Worm (Caenorhabditis elegans): ENCODE results near the gene hex-5.

The hex-5 gene

DNA sequence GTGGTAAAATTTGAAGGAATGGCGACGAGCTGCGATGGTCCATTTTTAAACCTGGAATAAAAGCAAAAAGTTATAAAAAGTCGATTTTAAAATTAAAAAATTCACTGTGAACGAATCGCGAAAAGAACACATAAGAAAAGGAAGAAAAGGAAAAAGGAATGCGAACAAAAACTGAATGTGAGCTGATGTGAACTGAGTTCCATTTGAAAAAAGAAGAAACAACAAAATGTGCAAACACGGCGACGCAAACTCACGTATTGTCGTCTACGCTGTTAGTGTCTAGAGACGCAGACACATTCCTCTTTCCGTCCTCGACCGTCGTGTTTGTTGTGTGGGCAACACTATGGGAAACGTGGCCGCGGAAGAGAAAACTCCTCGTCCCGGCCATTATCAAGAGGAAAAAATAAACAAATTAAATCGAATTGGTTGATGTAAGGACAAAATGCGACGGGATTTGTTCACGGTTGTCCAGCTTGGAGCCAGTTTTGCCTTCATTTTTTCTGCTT is 51.3 kb downstream of the hex-5 start, which contains the start of the genes C27C12.1 and C27C12.4 (continued):
- TF ChIP-seq ceh-16 (tag; optimal IDR thresholded peaks at IDR 0.05) (peak; percentile 73), nhr-23 (tag; optimal IDR thresholded peaks at IDR 0.05) (no peak), F13H6.1 (tag; optimal IDR thresholded peaks at IDR 0.05) (peak; percentile 92), zag-1 (tag; optimal IDR thresholded peaks at IDR 0.05) (peak; percentile 81), egl-27 (tag; optimal IDR thresholded peaks at IDR 0.05) (peak; percentile 79), nhr-10 (tag; optimal IDR thresholded peaks at IDR 0.05) (no peak), aly-2 (tag; optimal IDR thresholded peaks at IDR 0.05) (no peak)

DNA sequence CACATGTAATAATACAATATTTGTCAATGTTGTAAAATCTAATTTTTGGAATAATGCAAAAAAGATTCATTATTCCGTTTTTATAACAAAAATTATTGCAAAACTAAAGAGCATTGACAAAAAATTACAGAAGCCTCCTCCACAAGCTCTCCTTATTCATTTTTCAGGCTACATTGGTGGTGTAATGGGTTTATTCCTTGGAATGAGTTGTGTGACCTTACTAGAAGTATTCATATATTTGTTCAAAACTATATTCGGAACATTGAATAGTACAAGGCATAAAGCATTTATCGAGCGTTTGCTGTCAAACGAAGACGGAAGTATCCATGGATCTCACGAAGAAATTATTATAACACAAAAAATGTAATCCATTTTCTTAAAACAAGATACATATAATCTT is 53.2 kb downstream of the hex-5 start:
- TF ChIP-seq elt-3 (tag; optimal IDR thresholded peaks at IDR 0.05) (no peak), lin-39 (tag; optimal IDR thresholded peaks at IDR 0.05) (no peak), nhr-6 (tag; optimal IDR thresholded peaks at IDR 0.05) (no peak), sem-4 (tag; optimal IDR thresholded peaks at IDR 0.05) (no peak)
